Worm (Caenorhabditis elegans) whole organism, L4 larva: ENCODE results near the gene ptp-5.2.

ENCODE experiments used
- F10B5.3 ChIP-seq: sonication (generic microtip); optimal IDR thresholded peaks from 2 replicates; lab custom pipeline; 2016; ENCODE audit warnings: mild to moderate bottlenecking, missing genetic modification characterization, missing compliant biosample characterization
- F44E2.7 ChIP-seq: fragments of 200-800 bp; sonication (Bioruptor generic); IDR thresholded peaks from 2 replicates; pipeline ENCODE4 v2.1.2; 2022; ENCODE audit warnings: missing genetic modification characterization, missing compliant biosample characterization
- R02D3.7 ChIP-seq: fragments of 150-350 bp; sonication (generic microtip); optimal IDR thresholded peaks from 3 replicates; lab custom pipeline; 2014; ENCODE audit warnings: missing biosample characterization, missing genetic modification characterization
- T26A8.4 ChIP-seq: fragments of 200-800 bp; sonication (Bioruptor generic); IDR thresholded peaks from 2 replicates; pipeline ENCODE4 v1.3.6; 2022; ENCODE audit warnings: missing genetic modification characterization, missing compliant biosample characterization
- Y5F2A.4 ChIP-seq: fragments of 200-800 bp; sonication (Bioruptor generic); optimal IDR thresholded peaks from 2 replicates; lab custom pipeline; 2018; ENCODE audit warnings: mild to moderate bottlenecking, missing genetic modification characterization, missing compliant biosample characterization
- ZK337.2 ChIP-seq: fragments of 200-800 bp; sonication (Bioruptor generic); IDR thresholded peaks from 2 replicates; pipeline ENCODE4 v1.3.6; 2022; ENCODE audit warnings: missing genetic modification reagents, missing genetic modification characterization, missing compliant biosample characterization
- aha-1 ChIP-seq: fragments of 150-350 bp; peaks from one replicate; lab custom pipeline; 2014; ENCODE audit warnings: missing biosample characterization, missing genetic modification characterization
- ama-1 ChIP-seq: fragments of 150-350 bp; optimal IDR thresholded peaks from 2 replicates; lab custom pipeline; 2014; ENCODE audit warnings: inconsistent platforms, mixed read lengths
- ceh-28 ChIP-seq: fragments of 150-350 bp; optimal IDR thresholded peaks from 2 replicates; lab custom pipeline; 2014; ENCODE audit warnings: missing biosample characterization, missing genetic modification reagents, missing genetic modification characterization
- daf-12 ChIP-seq: fragments of 150-350 bp; optimal IDR thresholded peaks from 2 replicates; lab custom pipeline; 2014; ENCODE audit warnings: missing biosample characterization, missing genetic modification reagents, missing genetic modification characterization
- daf-16 ChIP-seq, 3 experiments: sonication (generic microtip); optimal IDR thresholded peaks; 2 replicates each; lab custom pipeline; 2016 to 2017; ENCODE audit warnings: missing genetic modification characterization in 3 of 3, missing genetic modification reagents in 3 of 3, mild to moderate bottlenecking in 2 of 3, missing compliant biosample characterization in 2 of 3, missing biosample characterization in 1 of 3, moderate library complexity in 1 of 3
- daf-8 ChIP-seq: fragments of 200-800 bp; sonication (Bioruptor generic); IDR thresholded peaks from 2 replicates; pipeline ENCODE4 v1.3.6; 2022; ENCODE audit warnings: missing genetic modification characterization, missing compliant biosample characterization
- dpl-1 ChIP-seq: fragments of 150-350 bp; optimal IDR thresholded peaks from 2 replicates; lab custom pipeline; 2014; ENCODE audit warnings: missing biosample characterization, missing genetic modification reagents, missing genetic modification characterization
- duxl-1 ChIP-seq: sonication (generic microtip); optimal IDR thresholded peaks from 2 replicates; lab custom pipeline; 2016; ENCODE audit warnings: mild to moderate bottlenecking, missing genetic modification characterization, moderate library complexity, missing compliant biosample characterization; ENCODE audit not compliant: poor library complexity
- dve-1 ChIP-seq: sonication (generic microtip); optimal IDR thresholded peaks from 2 replicates; lab custom pipeline; 2017; ENCODE audit warnings: antibody characterized with exemption, mild to moderate bottlenecking, missing genetic modification characterization, missing compliant biosample characterization; ENCODE audit not compliant: insufficient read depth
- egl-43 ChIP-seq: fragments of 200-800 bp; sonication (Bioruptor generic); IDR thresholded peaks from 2 replicates; pipeline ENCODE4 v1.3.6; 2022; ENCODE audit warnings: missing genetic modification reagents, missing genetic modification characterization, missing compliant biosample characterization
- fos-1 ChIP-seq: fragments of 150-350 bp; optimal IDR thresholded peaks from 2 replicates; lab custom pipeline; 2014; ENCODE audit warnings: missing biosample characterization, missing genetic modification characterization
- gei-8 ChIP-seq: fragments of 200-800 bp; sonication (Bioruptor generic); optimal IDR thresholded peaks from 2 replicates; lab custom pipeline; 2018; ENCODE audit warnings: mild to moderate bottlenecking, missing genetic modification characterization, missing compliant biosample characterization
- hif-1 ChIP-seq, 2 experiments: sonication (generic microtip); optimal IDR thresholded peaks; 2 replicates each; lab custom pipeline; 2016 to 2017; ENCODE audit warnings: missing compliant biosample characterization in 2 of 2, missing genetic modification characterization in 2 of 2, missing genetic modification reagents in 2 of 2, missing genotype in 2 of 2, mild to moderate bottlenecking in 1 of 2
- hlh-11 ChIP-seq: fragments of 200-800 bp; sonication (Bioruptor generic); optimal IDR thresholded peaks from 2 replicates; lab custom pipeline; 2018; ENCODE audit warnings: mild to moderate bottlenecking, missing genetic modification characterization, missing compliant biosample characterization
- hlh-30 ChIP-seq: sonication (generic microtip); optimal IDR thresholded peaks from 2 replicates; lab custom pipeline; 2017; ENCODE audit warnings: antibody characterized with exemption, mild to moderate bottlenecking, missing genetic modification characterization, missing compliant biosample characterization; ENCODE audit not compliant: insufficient read depth
- hmg-1.1 ChIP-seq: fragments of 200-800 bp; sonication (Bioruptor generic); IDR thresholded peaks from 2 replicates; pipeline ENCODE4 v1.3.6; 2022; ENCODE audit warnings: missing genetic modification reagents, missing genetic modification characterization, missing compliant biosample characterization
- jun-1 ChIP-seq: fragments of 150-350 bp; optimal IDR thresholded peaks from 2 replicates; lab custom pipeline; 2014; ENCODE audit warnings: missing biosample characterization, missing genetic modification reagents, missing genetic modification characterization
- lin-15B ChIP-seq: fragments of 150-350 bp; sonication (generic microtip); optimal IDR thresholded peaks from 3 replicates; lab custom pipeline; 2014; ENCODE audit warnings: missing biosample characterization, missing genetic modification characterization
- lin-38 ChIP-seq: fragments of 200-800 bp; sonication (Bioruptor generic); IDR thresholded peaks from 2 replicates; pipeline ENCODE4 v1.3.6; 2022; ENCODE audit warnings: missing genetic modification reagents, missing genetic modification characterization, missing compliant biosample characterization
- lin-39 ChIP-seq: fragments of 150-350 bp; optimal IDR thresholded peaks from 2 replicates; lab custom pipeline; 2014; ENCODE audit warnings: missing biosample characterization, missing genetic modification reagents, missing genetic modification characterization
- lir-3 ChIP-seq: sonication (generic microtip); optimal IDR thresholded peaks from 2 replicates; lab custom pipeline; 2016; ENCODE audit warnings: mild to moderate bottlenecking, missing genetic modification characterization, missing compliant biosample characterization
- lsy-2 ChIP-seq, 2 experiments: fragments of 150-350 bp in 1 of 2; sonication (generic microtip) in 1 of 2; optimal IDR thresholded peaks; 2 replicates each; lab custom pipeline; 2014 to 2017; ENCODE audit warnings: missing biosample characterization in 2 of 2, missing genetic modification characterization in 2 of 2
- mdt-29 ChIP-seq: fragments of 200-800 bp; sonication (Bioruptor generic); IDR thresholded peaks from 2 replicates; pipeline ENCODE4 v1.3.6; 2022; ENCODE audit warnings: missing genetic modification reagents, missing genetic modification characterization, missing compliant biosample characterization
- mep-1 ChIP-seq: fragments of 150-350 bp; sonication (generic microtip); optimal IDR thresholded peaks from 3 replicates; lab custom pipeline; 2014; ENCODE audit warnings: missing biosample characterization, missing genetic modification characterization
- mes-2 ChIP-seq: sonication (generic microtip); optimal IDR thresholded peaks from 2 replicates; lab custom pipeline; 2016; ENCODE audit warnings: missing genotype, mild to moderate bottlenecking, missing genetic modification characterization, missing compliant biosample characterization; ENCODE audit not compliant: poor library complexity, severe bottlenecking
- nhr-11 ChIP-seq: fragments of 150-350 bp; optimal IDR thresholded peaks from 2 replicates; lab custom pipeline; 2014; ENCODE audit warnings: missing biosample characterization, missing genetic modification characterization
- nhr-25 ChIP-seq: sonication (generic microtip); optimal IDR thresholded peaks from 2 replicates; lab custom pipeline; 2017; ENCODE audit warnings: missing genetic modification characterization, mild to moderate bottlenecking, missing compliant biosample characterization, antibody characterized with exemption, moderate library complexity, borderline replicate concordance; ENCODE audit not compliant: insufficient read depth
- nhr-42 ChIP-seq: fragments of 200-800 bp; sonication (Bioruptor generic); IDR thresholded peaks from 2 replicates; pipeline ENCODE4 v1.3.6; 2022; ENCODE audit warnings: missing genetic modification characterization, missing compliant biosample characterization
- pha-4 ChIP-seq, 2 experiments: fragments of 150-350 bp in 1 of 2; fragments of 200-800 bp in 1 of 2; sonication (Bioruptor generic) in 1 of 2; IDR thresholded peaks in 1 of 2; optimal IDR thresholded peaks in 1 of 2; 2 replicates each; pipeline versions ENCODE4 v1.3.6 to Lab custom; 2014 to 2022; ENCODE audit warnings: missing genetic modification characterization in 2 of 2, missing genetic modification reagents in 2 of 2, missing biosample characterization in 1 of 2, missing compliant biosample characterization in 1 of 2
- pqm-1 ChIP-seq: sonication (generic microtip); optimal IDR thresholded peaks from 2 replicates; lab custom pipeline; 2017; ENCODE audit warnings: missing biosample characterization, missing genetic modification characterization
- rbr-2 ChIP-seq: sonication (generic microtip); optimal IDR thresholded peaks from 2 replicates; lab custom pipeline; 2016; ENCODE audit warnings: missing genotype, missing genetic modification characterization, missing compliant biosample characterization
- saeg-2 ChIP-seq: fragments of 200-800 bp; sonication (Bioruptor generic); IDR thresholded peaks from 2 replicates; pipeline ENCODE4 v1.3.6; 2022; ENCODE audit warnings: missing genetic modification reagents, missing genetic modification characterization, missing compliant biosample characterization
- snpc-1.2 ChIP-seq: fragments of 200-800 bp; sonication (Bioruptor generic); IDR thresholded peaks from 2 replicates; pipeline ENCODE4 v1.3.6; 2022; ENCODE audit warnings: missing genetic modification reagents, missing genetic modification characterization, missing compliant biosample characterization
- spr-3 ChIP-seq: fragments of 200-800 bp; sonication (Bioruptor generic); optimal IDR thresholded peaks from 2 replicates; lab custom pipeline; 2018; ENCODE audit warnings: mild to moderate bottlenecking, missing genetic modification characterization, missing compliant biosample characterization
- unc-130 ChIP-seq: sonication (generic microtip); optimal IDR thresholded peaks from 2 replicates; lab custom pipeline; 2016; ENCODE audit warnings: missing genetic modification reagents, missing genetic modification characterization, missing compliant biosample characterization
- unc-39 ChIP-seq: sonication (generic microtip); optimal IDR thresholded peaks from 2 replicates; lab custom pipeline; 2017; ENCODE audit warnings: missing biosample characterization, missing genetic modification characterization
- vab-7 ChIP-seq: fragments of 200-800 bp; sonication (Bioruptor generic); IDR thresholded peaks from 2 replicates; pipeline ENCODE4 v1.3.6; 2022; ENCODE audit warnings: missing genetic modification reagents, missing genetic modification characterization, missing compliant biosample characterization
- zag-1 ChIP-seq: fragments of 150-350 bp; optimal IDR thresholded peaks from 2 replicates; lab custom pipeline; 2014; ENCODE audit warnings: missing biosample characterization, missing genetic modification characterization
- zfp-2 ChIP-seq: sonication (generic microtip); optimal IDR thresholded peaks from 2 replicates; lab custom pipeline; 2016; ENCODE audit warnings: mild to moderate bottlenecking, missing genetic modification characterization, missing compliant biosample characterization
- ztf-11 ChIP-seq: fragments of 150-350 bp; optimal IDR thresholded peaks from 2 replicates; lab custom pipeline; 2014; ENCODE audit warnings: missing biosample characterization, missing genetic modification characterization

ptp-5.2 gene

DNA sequence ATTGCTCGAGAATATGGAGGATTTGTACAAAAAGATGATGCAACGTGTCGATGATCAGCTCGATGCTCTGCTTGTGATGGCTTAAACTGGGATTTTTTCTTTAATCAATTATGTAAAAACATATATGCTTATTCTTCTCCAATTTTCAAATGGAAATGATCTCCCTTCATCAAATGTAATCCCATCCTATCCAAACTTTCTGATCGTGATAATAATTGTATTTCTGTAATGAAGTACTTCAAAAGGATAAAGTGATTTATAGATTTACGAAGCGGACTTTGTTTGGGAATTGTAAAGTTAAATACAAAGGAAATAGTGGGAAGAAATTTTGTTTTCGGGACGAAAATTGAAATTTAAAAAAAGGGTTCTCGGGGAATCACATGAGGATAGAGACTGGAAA, 29.8 kb upstream of the ptp-5.2 start (continued):
- no peak for TF ChIP-seq spr-3 (GFP tag; lab: Kevin White, UChicago)
- TF ChIP-seq rbr-2 (tag; lab: Kevin White, UChicago) = no peak
- TF ChIP-seq hmg-1.1 (GFP tag; lab: Robert Waterston, UW) = no peak
- TF ChIP-seq mep-1 (tag; lab: Kevin White, UChicago) = peak; percentile 63
- TF ChIP-seq lin-15B = no peak
- 0 out of 2 replicates have a peak, but pooled peaks have one; percentile 17 for TF ChIP-seq lin-38 (GFP tag; lab: Robert Waterston, UW)
- no peak for TF ChIP-seq hif-1 (tag; optimal IDR thresholded peaks at IDR 0.05; lab: Kevin White, UChicago)
- no peak for TF ChIP-seq F44E2.7 (GFP tag; lab: Robert Waterston, UW)
- TF ChIP-seq mdt-29 (GFP tag; lab: Robert Waterston, UW) = no peak
- no peak for TF ChIP-seq unc-39 (tag; lab: Kevin White, UChicago)
- TF ChIP-seq, all 104 proteins: peak for 8

DNA sequence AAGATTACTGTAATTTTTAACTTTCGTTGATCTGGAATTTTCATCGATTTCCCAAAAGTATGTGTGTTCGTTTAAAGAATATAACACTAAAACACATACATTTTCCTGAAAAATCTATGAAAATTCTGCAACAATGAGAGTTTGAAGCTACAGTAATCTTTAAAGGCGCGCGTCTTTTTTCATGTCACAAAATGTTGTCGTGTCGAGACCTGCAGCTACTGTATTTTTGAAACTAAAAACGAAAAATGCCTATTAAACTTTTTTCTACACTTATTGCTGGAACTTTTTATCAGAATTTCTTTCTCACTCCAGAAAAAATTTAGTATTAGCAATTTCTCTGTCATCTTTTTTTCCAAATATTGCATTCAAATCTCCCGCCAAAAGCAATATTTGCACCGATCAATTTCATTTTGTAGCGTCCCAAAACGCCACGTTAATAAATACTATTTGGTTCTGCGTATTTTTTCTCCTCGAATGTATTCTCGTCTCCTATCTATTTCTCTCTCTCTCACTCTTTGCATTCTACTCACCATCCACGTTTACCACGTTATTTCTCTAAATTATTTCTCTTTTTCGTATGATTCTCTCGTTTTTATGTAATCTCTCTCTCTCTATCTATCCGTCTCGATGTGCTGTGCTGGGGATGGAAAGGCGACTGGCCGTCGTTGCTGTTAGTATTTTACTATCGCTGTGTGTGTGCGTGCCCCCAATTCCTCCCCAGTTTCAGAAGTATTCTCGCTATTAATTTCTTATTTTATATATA, 25.8 kb upstream of the ptp-5.2 start, which contains the start of gene melo-1:
Gene melo-1, plus strand, starts transcription at position 658 of the 763 bp plus-strand sequence.
- TF ChIP-seq vab-7 (GFP tag; lab: Robert Waterston, UW) (no peak), unc-130 (GFP tag; lab: Kevin White, UChicago) (no peak), daf-8 (GFP tag; lab: Robert Waterston, UW) (no peak), jun-1 (tag; lab: Kevin White, UChicago) (peak; percentile 4), dpl-1 (GFP tag; lab: Kevin White, UChicago) (peak; percentile 41), lsy-2 (tag; optimal IDR thresholded peaks at IDR 0.05; lab: Kevin White, UChicago) (peak in 1 of 2 experiments; percentile 60), ZK337.2 (GFP tag; lab: Robert Waterston, UW) (no peak), pha-4 (GFP tag; IDR thresholded peaks at IDR 0.05; lab: Robert Waterston, UW) (no peak), pha-4 (tag; optimal IDR thresholded peaks at IDR 0.05; lab: Kevin White, UChicago) (no peak), hlh-30 (tag; lab: Kevin White, UChicago) (peak; percentile 27), zag-1 (no peak), saeg-2 (no peak), ceh-28 (tag; lab: Kevin White, UChicago) (no peak), zfp-2 (tag; lab: Kevin White, UChicago) (no peak), Y5F2A.4 (no peak), lir-3 (tag; lab: Kevin White, UChicago) (no peak), aha-1 (tag; lab: Kevin White, UChicago) (peak; percentile 18), ztf-11 (tag; lab: Kevin White, UChicago) (no peak), gei-8 (GFP tag; lab: Kevin White, UChicago) (no peak), daf-12 (tag; lab: Kevin White, UChicago) (no peak), nhr-42 (no peak), ama-1 (lab: Kevin White, UChicago) (peak; percentile 13), mep-1 (tag; lab: Kevin White, UChicago) (peak; percentile 47), fos-1 (tag; lab: Kevin White, UChicago) (no peak), lin-38 (GFP tag; lab: Robert Waterston, UW) (no peak; the same call in 1 of the 2 replicates), R02D3.7 (tag; lab: Kevin White, UChicago) (no peak), F10B5.3 (tag; lab: Kevin White, UChicago) (no peak), nhr-11 (tag; lab: Kevin White, UChicago) (no peak), pqm-1 (tag; lab: Kevin White, UChicago) (peak; percentile 18), lin-39 (tag; lab: Kevin White, UChicago) (no peak), mes-2 (tag; lab: Kevin White, UChicago) (peak; percentile 31), hmg-1.1 (GFP tag; lab: Robert Waterston, UW) (peak; percentile 69), egl-43 (GFP tag; lab: Robert Waterston, UW) (no peak), snpc-1.2 (GFP tag; lab: Robert Waterston, UW) (0 out of 2 replicates have a peak, but pooled peaks have one; percentile 21), duxl-1 (no peak), mdt-29 (GFP tag; lab: Robert Waterston, UW) (no peak), dve-1 (peak; percentile 74), nhr-25 (no peak), hlh-11 (peak; percentile 34), daf-16 (GFP tag; optimal IDR thresholded peaks at IDR 0.05; lab: Kevin White, UChicago) (no peak), daf-16 (tag; optimal IDR thresholded peaks at IDR 0.05; lab: Kevin White, UChicago) (peak; percentile 14), T26A8.4 (0 out of 2 replicates have a peak, but pooled peaks have one; percentile 12)
